Worm (Caenorhabditis elegans) whole organism, mixed stage, embryonic: ENCODE data around the gene B0416.7.

ENCODE experiments used
- bed-3 ChIP-seq: fragments of 200-800 bp; sonication (Bioruptor generic); optimal IDR thresholded peaks from 3 replicates; lab custom pipeline; 2018; ENCODE audit warnings: mild to moderate bottlenecking, missing genetic modification characterization, moderate library complexity, missing compliant biosample characterization
- blmp-1 ChIP-seq: fragments of 150-350 bp; optimal IDR thresholded peaks from 2 replicates; lab custom pipeline; 2014; ENCODE audit warnings: missing biosample characterization, missing genetic modification characterization
- ceh-39 ChIP-seq: fragments of 150-350 bp; optimal IDR thresholded peaks from 2 replicates; lab custom pipeline; 2014; ENCODE audit warnings: missing biosample characterization, missing genetic modification characterization
- ceh-83 ChIP-seq: fragments of 200-800 bp; sonication (Bioruptor generic); optimal IDR thresholded peaks from 2 replicates; lab custom pipeline; 2018; ENCODE audit warnings: mild to moderate bottlenecking, missing genetic modification characterization, missing compliant biosample characterization
- ces-1 ChIP-seq: fragments of 150-350 bp; optimal IDR thresholded peaks from 2 replicates; lab custom pipeline; 2014; ENCODE audit warnings: missing biosample characterization, missing genetic modification reagents, missing genetic modification characterization
- cnd-1 ChIP-seq: fragments of 200-800 bp; sonication (Bioruptor generic); optimal IDR thresholded peaks from 2 replicates; lab custom pipeline; 2018; ENCODE audit warnings: mild to moderate bottlenecking, missing genetic modification characterization, missing compliant biosample characterization
- drap-1 ChIP-seq: fragments of 200-800 bp; sonication (Bioruptor generic); optimal IDR thresholded peaks from 3 replicates; lab custom pipeline; 2018; ENCODE audit warnings: mild to moderate bottlenecking, missing genetic modification characterization, missing compliant biosample characterization
- elt-1 ChIP-seq: sonication (generic microtip); optimal IDR thresholded peaks from 2 replicates; lab custom pipeline; 2017; ENCODE audit warnings: missing genetic modification characterization, mild to moderate bottlenecking, missing compliant biosample characterization, antibody characterized with exemption, moderate library complexity, borderline replicate concordance; ENCODE audit not compliant: insufficient read depth
- elt-3 ChIP-seq: fragments of 150-350 bp; optimal IDR thresholded peaks from 2 replicates; lab custom pipeline; 2014; ENCODE audit warnings: missing biosample characterization, missing genetic modification characterization
- flh-1 ChIP-seq: fragments of 200-800 bp; sonication (Bioruptor generic); optimal IDR thresholded peaks from 2 replicates; lab custom pipeline; 2018; ENCODE audit warnings: mild to moderate bottlenecking, missing genetic modification characterization, moderate library complexity, missing compliant biosample characterization
- lin-13 ChIP-seq: fragments of 150-350 bp; optimal IDR thresholded peaks from 2 replicates; lab custom pipeline; 2014; ENCODE audit warnings: missing biosample characterization, missing genetic modification characterization
- lin-32 ChIP-seq: fragments of 200-800 bp; sonication (Bioruptor generic); optimal IDR thresholded peaks from 2 replicates; lab custom pipeline; 2018; ENCODE audit warnings: mild to moderate bottlenecking, missing genetic modification characterization, missing compliant biosample characterization
- mep-1 ChIP-seq: fragments of 150-350 bp; optimal IDR thresholded peaks from 2 replicates; lab custom pipeline; 2017; ENCODE audit warnings: missing biosample characterization, missing genetic modification reagents, missing genetic modification characterization, inconsistent platforms
- nhr-12 ChIP-seq: fragments of 150-350 bp; optimal IDR thresholded peaks from 2 replicates; lab custom pipeline; 2014; ENCODE audit warnings: missing biosample characterization, missing genetic modification characterization
- nhr-2 ChIP-seq: fragments of 150-350 bp; optimal IDR thresholded peaks from 2 replicates; lab custom pipeline; 2014; ENCODE audit warnings: missing biosample characterization, missing genetic modification characterization
- nhr-237 ChIP-seq: fragments of 150-350 bp; optimal IDR thresholded peaks from 2 replicates; lab custom pipeline; 2014; ENCODE audit warnings: missing biosample characterization, missing genetic modification characterization
- nhr-28 ChIP-seq: fragments of 150-350 bp; optimal IDR thresholded peaks from 2 replicates; lab custom pipeline; 2014; ENCODE audit warnings: missing biosample characterization, missing genetic modification characterization
- nhr-76 ChIP-seq: sonication (generic microtip); optimal IDR thresholded peaks from 2 replicates; lab custom pipeline; 2017; ENCODE audit warnings: missing biosample characterization, missing genetic modification characterization
- pha-4 ChIP-seq: fragments of 150-350 bp; optimal IDR thresholded peaks from 2 replicates; lab custom pipeline; 2018; ENCODE audit warnings: missing biosample characterization, missing genetic modification reagents, missing genetic modification characterization
- sem-2 ChIP-seq: fragments of 200-800 bp; sonication (Bioruptor generic); optimal IDR thresholded peaks from 2 replicates; lab custom pipeline; 2018; ENCODE audit warnings: mild to moderate bottlenecking, missing genetic modification characterization, missing compliant biosample characterization
- snpc-4 ChIP-seq: fragments of 150-350 bp; optimal IDR thresholded peaks from 2 replicates; lab custom pipeline; 2014; ENCODE audit warnings: missing biosample characterization, missing genetic modification characterization
- sptf-1 ChIP-seq: sonication (generic microtip); optimal IDR thresholded peaks from 2 replicates; lab custom pipeline; 2017; ENCODE audit warnings: mild to moderate bottlenecking, missing genetic modification characterization, moderate library complexity, missing compliant biosample characterization
- tbx-8 ChIP-seq: fragments of 200-800 bp; sonication (Bioruptor generic); optimal IDR thresholded peaks from 2 replicates; lab custom pipeline; 2018; ENCODE audit warnings: mild to moderate bottlenecking, missing genetic modification characterization, moderate library complexity, missing compliant biosample characterization
- unc-120 ChIP-seq: sonication (generic microtip); optimal IDR thresholded peaks from 2 replicates; lab custom pipeline; 2017; ENCODE audit warnings: missing genetic modification characterization, missing compliant biosample characterization; ENCODE audit not compliant: poor library complexity, severe bottlenecking
- unc-39 ChIP-seq: fragments of 150-350 bp; optimal IDR thresholded peaks from 2 replicates; lab custom pipeline; 2014; ENCODE audit warnings: missing biosample characterization, missing genetic modification characterization
- unc-62 ChIP-seq: fragments of 150-350 bp; optimal IDR thresholded peaks from 2 replicates; lab custom pipeline; 2014; ENCODE audit warnings: missing biosample characterization, missing genetic modification reagents, missing genetic modification characterization
- ztf-11 ChIP-seq: fragments of 150-350 bp; optimal IDR thresholded peaks from 2 replicates; lab custom pipeline; 2014; ENCODE audit warnings: missing biosample characterization, missing genetic modification characterization

The B0416.7 gene

DNA sequence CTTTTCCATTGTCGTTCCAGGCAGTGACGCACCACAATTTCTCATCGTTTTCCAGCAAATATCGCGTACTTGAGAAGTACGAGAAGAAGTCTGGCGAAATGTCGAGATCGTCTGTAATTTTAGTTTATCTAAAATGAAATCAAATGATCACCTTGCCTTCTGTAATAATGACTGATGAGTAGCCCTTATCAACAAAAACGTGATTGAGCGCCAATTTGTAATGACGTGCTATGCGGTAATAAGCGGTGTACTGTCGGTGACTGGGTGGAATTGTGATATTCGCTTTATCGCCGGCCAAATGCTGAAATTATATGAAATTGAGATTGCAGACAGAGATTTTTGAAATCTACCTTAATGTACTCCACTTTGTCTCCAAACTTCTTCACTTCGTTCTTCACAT is 2.3 kb downstream of the B0416.7 start:
- TF ChIP-seq nhr-2 (tag; lab: Kevin White, UChicago) (no peak), ces-1 (GFP tag; lab: Kevin White, UChicago) (no peak)

DNA sequence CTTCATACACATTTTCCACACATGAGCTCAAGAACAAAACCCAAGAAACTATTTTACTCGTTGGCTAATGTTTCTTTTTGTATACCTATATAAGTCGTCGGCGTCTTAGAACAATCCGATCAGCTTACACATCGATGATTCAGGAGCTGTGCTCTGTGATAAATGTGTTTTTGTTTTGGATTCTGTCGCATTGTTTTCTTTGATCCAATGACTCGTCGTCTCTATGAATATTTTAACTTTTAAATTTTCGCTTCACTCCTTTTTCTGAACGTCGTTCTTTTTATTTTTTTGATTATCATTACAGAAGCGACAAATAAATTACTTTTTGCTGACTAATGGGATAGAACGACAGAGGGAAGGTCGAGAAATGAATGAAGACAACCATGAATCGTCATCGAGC is 6.4 kb downstream of the B0416.7 start, which contains the start of gene B0416.3:
Gene B0416.3, plus strand, starts transcription at position 301 of the 400 bp plus-strand sequence.
- TF ChIP-seq snpc-4 (tag; lab: Kevin White, UChicago) (no peak), nhr-12 (tag; lab: Kevin White, UChicago) (no peak), sptf-1 (no peak), sem-2 (GFP tag; lab: Kevin White, UChicago) (no peak)

DNA sequence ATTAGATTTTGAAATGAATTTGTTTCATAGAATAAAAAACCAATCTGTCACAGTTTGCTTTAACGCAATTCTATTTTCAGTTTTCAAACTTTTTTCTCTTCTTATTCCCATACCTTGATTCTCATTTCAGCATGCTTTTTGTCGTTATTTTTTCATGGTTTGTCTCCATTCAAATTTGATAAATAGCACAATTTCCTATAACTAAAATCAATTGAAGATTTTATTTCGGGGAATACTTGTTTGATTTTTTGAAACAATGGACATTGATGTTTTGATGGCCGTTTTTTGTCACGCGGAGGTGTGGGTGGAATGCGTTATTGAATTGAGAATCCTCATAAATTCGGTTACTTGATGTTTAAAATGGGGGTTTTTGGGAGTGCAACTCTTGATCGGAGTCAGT is 14.7 kb downstream of the B0416.7 start, which contains the start of gene B0416.11:
Gene B0416.11, minus strand, starts transcription at position 101 of the 400 bp plus-strand sequence.
- TF ChIP-seq lin-13 (tag; lab: Kevin White, UChicago): no peak
- TF ChIP-seq ztf-11 (tag; lab: Kevin White, UChicago): no peak
- no peak for TF ChIP-seq nhr-28 (tag; lab: Kevin White, UChicago)
- TF ChIP-seq sem-2 (GFP tag; lab: Kevin White, UChicago): no peak
- no peak for TF ChIP-seq ceh-39 (tag; lab: Kevin White, UChicago)
- TF ChIP-seq bed-3 (GFP tag; lab: Kevin White, UChicago): no peak
- TF ChIP-seq nhr-237 (tag; lab: Kevin White, UChicago): no peak

DNA sequence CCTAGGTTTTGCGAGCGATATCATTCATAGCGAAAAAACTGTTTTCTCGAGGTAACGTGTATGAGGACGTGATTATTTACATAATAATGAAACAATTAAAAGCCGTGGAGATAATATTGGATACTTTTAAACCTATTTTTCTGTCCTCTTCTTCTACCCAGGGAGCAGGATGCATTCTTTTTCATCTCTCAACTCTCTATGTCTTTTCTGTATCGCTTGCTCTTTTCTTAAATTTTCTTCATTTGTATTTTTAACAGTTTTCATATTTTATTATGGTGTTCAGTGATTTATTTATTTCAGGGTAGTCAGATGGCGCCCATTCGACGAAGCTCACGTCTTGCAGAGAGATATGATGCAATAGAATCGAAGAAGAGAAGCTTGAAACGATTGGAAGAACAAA is 19.1 kb downstream of the B0416.7 start, which contains the start of gene B0416.4:
Gene B0416.4, plus strand, starts transcription at position 301 of the 400 bp plus-strand sequence.
- TF ChIP-seq ces-1 (GFP tag; lab: Kevin White, UChicago) (no peak), flh-1 (no peak), nhr-2 (tag; lab: Kevin White, UChicago) (no peak), lin-32 (GFP tag; lab: Kevin White, UChicago) (no peak), sptf-1 (no peak)

DNA sequence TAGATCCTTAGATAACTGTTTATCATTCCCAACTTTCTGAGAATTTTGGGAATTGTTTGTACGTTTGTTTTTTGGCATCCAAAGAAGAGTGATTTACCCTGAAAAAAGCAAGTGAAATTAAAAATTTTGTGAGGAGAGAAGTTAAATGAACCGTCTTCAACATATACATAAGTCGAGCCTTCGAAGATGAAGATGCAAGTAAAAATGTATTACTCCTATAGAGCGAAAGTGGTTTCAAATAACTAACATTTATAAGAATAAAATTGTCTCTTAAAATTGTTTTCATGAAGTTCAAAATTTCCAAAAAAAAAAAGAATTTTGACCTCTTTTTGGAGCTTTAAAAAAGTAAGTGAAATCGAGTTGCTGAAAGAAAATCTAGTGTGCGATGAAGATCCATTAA is 23.2 kb downstream of the B0416.7 start, which contains the start of gene B0416.10:
Gene B0416.10, minus strand, starts transcription at position 101 of the 400 bp plus-strand sequence.
- TF ChIP-seq elt-1 (tag; lab: Kevin White, UChicago) (no peak), nhr-12 (tag; lab: Kevin White, UChicago) (no peak), ceh-39 (tag; lab: Kevin White, UChicago) (no peak), snpc-4 (tag; lab: Kevin White, UChicago) (no peak), sptf-1 (no peak), ces-1 (GFP tag; lab: Kevin White, UChicago) (no peak), tbx-8 (GFP tag; lab: Kevin White, UChicago) (no peak), nhr-2 (tag; lab: Kevin White, UChicago) (no peak), lin-32 (GFP tag; lab: Kevin White, UChicago) (no peak), unc-120 (tag; lab: Kevin White, UChicago) (no peak), unc-39 (tag; lab: Kevin White, UChicago) (no peak), ceh-83 (GFP tag; lab: Kevin White, UChicago) (no peak), nhr-28 (tag; lab: Kevin White, UChicago) (no peak), nhr-237 (tag; lab: Kevin White, UChicago) (no peak), cnd-1 (tag; lab: Kevin White, UChicago) (no peak), flh-1 (no peak), blmp-1 (tag; lab: Kevin White, UChicago) (no peak), nhr-76 (tag; lab: Kevin White, UChicago) (no peak), pha-4 (tag; lab: Kevin White, UChicago) (no peak), unc-62 (no peak)

DNA sequence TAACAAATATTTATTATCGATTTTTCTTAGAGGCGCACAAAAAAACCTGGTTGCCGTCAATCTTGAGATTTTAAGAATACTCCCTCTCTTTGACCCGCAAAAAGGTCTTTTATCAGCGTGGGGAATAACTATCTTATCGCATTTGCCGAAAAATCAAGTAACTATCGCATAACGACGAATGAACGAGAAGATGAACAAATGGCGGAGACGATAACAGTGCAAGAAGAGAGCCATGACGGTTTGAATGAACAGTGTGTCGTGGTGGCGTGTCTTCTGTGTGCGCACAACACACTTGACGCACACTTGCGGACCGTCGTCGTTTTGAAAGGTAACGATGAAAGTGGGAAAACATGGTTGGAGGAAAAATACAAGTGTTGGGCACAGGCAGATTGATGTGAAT is 25.8 kb downstream of the B0416.7 start:
- TF ChIP-seq ceh-39 (tag; lab: Kevin White, UChicago): no peak
- peak; percentile 11 for TF ChIP-seq mep-1 (tag; lab: Kevin White, UChicago)
- TF ChIP-seq elt-1 (tag; lab: Kevin White, UChicago): peak; percentile 60
- no peak for TF ChIP-seq elt-3
- no peak for TF ChIP-seq unc-62
- no peak for TF ChIP-seq drap-1 (GFP tag; lab: Kevin White, UChicago)
